Worm (Caenorhabditis elegans): ENCODE data around the gene C05C10.3.

- no peak for TF ChIP-seq syd-9 (tag; optimal IDR thresholded peaks at IDR 0.05)
- TF ChIP-seq fkh-10 (GFP tag; optimal IDR thresholded peaks at IDR 0.05), result no peak
- no peak for TF ChIP-seq unc-55 (GFP tag; optimal IDR thresholded peaks at IDR 0.05)
- no peak for TF ChIP-seq hlh-13 (GFP tag; optimal IDR thresholded peaks at IDR 0.05)
- TF ChIP-seq unc-3 (GFP tag; conservative IDR thresholded peaks at IDR 0.05), result no peak
- no peak for TF ChIP-seq unc-3 (tag; optimal IDR thresholded peaks at IDR 0.05)
- no peak for TF ChIP-seq zip-5 (tag; optimal IDR thresholded peaks at IDR 0.05)
- no peak for TF ChIP-seq pat-9 (tag; optimal IDR thresholded peaks at IDR 0.05)
- TF ChIP-seq elt-4 (tag; optimal IDR thresholded peaks at IDR 0.05), result no peak
- TF ChIP-seq ama-1 (optimal IDR thresholded peaks at IDR 0.05), result no peak
- no peak for TF ChIP-seq sox-4 (tag; optimal IDR thresholded peaks at IDR 0.05)
- no peak for TF ChIP-seq ceh-18 (tag; optimal IDR thresholded peaks at IDR 0.05)
- TF ChIP-seq rnt-1 (tag; optimal IDR thresholded peaks at IDR 0.05), result no peak
- TF ChIP-seq ceh-2 (tag; optimal IDR thresholded peaks at IDR 0.05), result no peak
- no peak for TF ChIP-seq ceh-48 (tag; optimal IDR thresholded peaks at IDR 0.05)
Measured at ce11 chrII:9976405-9976804, 39.7 kb upstream of the C05C10.3 start, which contains the start of gene R53.8.
